Fruit fly (Drosophila melanogaster) whole organism, adult: ENCODE measurements around the gene CG12448.

Experiments
- CG11617 ChIP-seq: fragments of 200-800 bp; sonication (Bioruptor generic); optimal IDR thresholded peaks from 2 replicates; lab custom pipeline; 2017; ENCODE audit warnings: mild to moderate bottlenecking, missing biosample characterization, missing genetic modification reagents, missing genetic modification characterization
- CG14711 ChIP-seq: fragments of 200-800 bp; sonication (Bioruptor generic); optimal IDR thresholded peaks from 2 replicates; lab custom pipeline; 2018; ENCODE audit warnings: missing biosample characterization, mild to moderate bottlenecking, missing genetic modification characterization, moderate library complexity
- CG5204 ChIP-seq: fragments of 200-800 bp; sonication (Bioruptor generic); optimal IDR thresholded peaks from 2 replicates; lab custom pipeline; 2016; ENCODE audit warnings: missing biosample characterization, missing genetic modification characterization
- CG7045 ChIP-seq: fragments of 200-800 bp; sonication (Bioruptor generic); optimal IDR thresholded peaks from 2 replicates; lab custom pipeline; 2017; ENCODE audit warnings: missing biosample characterization, mild to moderate bottlenecking, missing genetic modification characterization
- Clk ChIP-seq: fragments of 200-800 bp; sonication (Bioruptor generic); optimal IDR thresholded peaks from 2 replicates; lab custom pipeline; 2017; ENCODE audit warnings: missing biosample characterization, missing genetic modification characterization
- Crg-1 ChIP-seq: fragments of 200-800 bp; sonication (Bioruptor generic); optimal IDR thresholded peaks from 2 replicates; lab custom pipeline; 2016; ENCODE audit warnings: missing biosample characterization, missing genetic modification characterization
- Hr96 ChIP-seq: fragments of 200-800 bp; sonication (Bioruptor generic); optimal IDR thresholded peaks from 2 replicates; lab custom pipeline; 2016; ENCODE audit warnings: missing biosample characterization, missing genetic modification characterization
- Mnt ChIP-seq: fragments of 200-800 bp; sonication (Bioruptor generic); optimal IDR thresholded peaks from 2 replicates; lab custom pipeline; 2016; ENCODE audit warnings: missing biosample characterization, mild to moderate bottlenecking, missing genetic modification characterization
- cnc ChIP-seq, 2 experiments: fragments of >200 bp; optimal IDR thresholded peaks; 2 replicates each; lab custom pipeline; 2017
- kay ChIP-seq: fragments of 200-800 bp; sonication (Bioruptor generic); peaks from one replicate; lab custom pipeline; 2016; ENCODE audit warnings: missing biosample characterization, missing genetic modification characterization, borderline replicate concordance
- tj ChIP-seq: fragments of 200-800 bp; sonication (Bioruptor generic); optimal IDR thresholded peaks from 3 replicates; lab custom pipeline; 2017; ENCODE audit warnings: missing biosample characterization, mild to moderate bottlenecking, missing genetic modification characterization, moderate library complexity
- toe ChIP-seq: fragments of 200-800 bp; sonication (Bioruptor generic); optimal IDR thresholded peaks from 2 replicates; lab custom pipeline; 2016; ENCODE audit warnings: missing biosample characterization, missing genetic modification characterization

DNA sequence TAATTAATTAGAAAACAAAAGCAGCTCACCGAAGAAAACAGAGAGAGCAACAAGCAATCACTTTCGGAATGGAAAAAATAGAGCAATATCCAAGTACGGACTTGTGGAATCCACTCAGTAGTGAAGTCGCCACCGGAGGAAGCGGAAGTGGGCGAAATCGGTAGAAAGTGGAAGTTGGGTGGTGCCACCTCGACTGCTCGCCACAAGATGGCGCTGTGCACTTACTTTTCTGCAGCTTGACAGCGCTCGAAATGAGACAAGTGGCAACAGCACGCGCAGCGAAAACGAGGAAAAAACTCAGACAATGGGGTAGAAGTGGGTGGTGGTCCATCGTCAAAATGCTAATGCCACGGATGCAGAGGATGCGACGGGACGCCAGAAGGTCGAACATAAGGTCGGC, 8.2 kb downstream of the CG12448 start:
- TF ChIP-seq cnc (optimal IDR thresholded peaks at IDR 0.05; lab: Kevin White, UChicago) (no peak), CG5204 (no peak), CG7045 (GFP tag; lab: Kevin White, UChicago) (no peak), Mnt (no peak), CG11617 (GFP tag; lab: Kevin White, UChicago) (no peak), toe (GFP tag; lab: Kevin White, UChicago) (no peak), Hr96 (GFP tag; lab: Kevin White, UChicago) (no peak), CG14711 (no peak), Clk (GFP tag; lab: Kevin White, UChicago) (no peak), tj (no peak), kay (GFP tag; lab: Kevin White, UChicago) (no peak), Crg-1 (GFP tag; lab: Kevin White, UChicago) (no peak)
